Worm (Caenorhabditis elegans): Measurements from ENCODE around the gene aat-8.
"Not testable (repeated sequence)": the region's sequence is repeated elsewhere in the genome, so short reads cannot be mapped to it uniquely, and the experiment has no call there.

The aat-8 gene

ce11 chrIV:3864944-3865343 is at the start of gene aat-8:
aat-8 (minus strand) TSS chrIV:3865044.
- no peak for TF ChIP-seq unc-62 (GFP tag; optimal IDR thresholded peaks at IDR 0.05)

ce11 chrIV:3914462-3914861 is 49.6 kb upstream of the aat-8 start, which contains the start of gene F56D6.19:
F56D6.19 (plus strand) TSS chrIV:3914762.
- no peak for TF ChIP-seq unc-62 (GFP tag; optimal IDR thresholded peaks at IDR 0.05)

ce11 chrIV:3912598-3912997 is 47.8 kb upstream of the aat-8 start, which contains the start of gene F56D6.20:
F56D6.20 (plus strand) TSS chrIV:3912898.
- TF ChIP-seq unc-62 (GFP tag; optimal IDR thresholded peaks at IDR 0.05), result no peak

ce11 chrIV:3911848-3912247 is 47.0 kb upstream of the aat-8 start, which contains the start of gene F56D6.18:
F56D6.18 (minus strand) TSS chrIV:3911948.
- TF ChIP-seq unc-62 (GFP tag; optimal IDR thresholded peaks at IDR 0.05), result not testable (repeated sequence)

ce11 chrIV:3909114-3909513 is 44.3 kb upstream of the aat-8 start, which contains the start of gene F56D6.13:
F56D6.13 (plus strand) TSS chrIV:3909414.
- no peak for TF ChIP-seq unc-62 (GFP tag; optimal IDR thresholded peaks at IDR 0.05)

ce11 chrIV:3907506-3908188 is 42.8 kb upstream of the aat-8 start, which contains the start of the genes F56D6.22 and F56D6.12:
F56D6.22 (minus strand) TSS chrIV:3907606.
F56D6.12 (plus strand) TSS chrIV:3908138.
- TF ChIP-seq unc-62 (GFP tag; optimal IDR thresholded peaks at IDR 0.05), result no peak

ce11 chrIV:3906393-3906792 is 41.5 kb upstream of the aat-8 start, which contains the start of gene F56D6.11:
F56D6.11 (minus strand) TSS chrIV:3906493.
- TF ChIP-seq unc-62 (GFP tag; optimal IDR thresholded peaks at IDR 0.05), result no peak

- TF ChIP-seq unc-62 (GFP tag; optimal IDR thresholded peaks at IDR 0.05), result no peak
Observed at ce11 chrIV:3904620-3905019, 39.8 kb upstream of the aat-8 start, which contains the start of gene F56D6.21. F56D6.21 (plus strand) TSS chrIV:3904920.

ce11 chrIV:3902955-3903354 is 38.1 kb upstream of the aat-8 start, which contains the start of gene F56D6.6:
F56D6.6 (plus strand) TSS chrIV:3903255.
- TF ChIP-seq unc-62 (GFP tag; optimal IDR thresholded peaks at IDR 0.05), result no peak

- TF ChIP-seq unc-62 (GFP tag; optimal IDR thresholded peaks at IDR 0.05), result no peak
Observed at ce11 chrIV:3899719-3900554, 35.1 kb upstream of the aat-8 start, which contains the start of gene srz-62. srz-62 (plus strand) TSS chrIV:3900504.

- no peak for TF ChIP-seq unc-62 (GFP tag; optimal IDR thresholded peaks at IDR 0.05)
Observed at ce11 chrIV:3894770-3895169, 29.9 kb upstream of the aat-8 start, which contains the start of gene dct-8. dct-8 (plus strand) TSS chrIV:3895070.

- no peak for TF ChIP-seq unc-62 (GFP tag; optimal IDR thresholded peaks at IDR 0.05)
Observed at ce11 chrIV:3894004-3894480, 29.2 kb upstream of the aat-8 start, which contains the start of gene F56D6.8. F56D6.8 (minus strand) TSS chrIV:3894430.

- TF ChIP-seq unc-62 (GFP tag; optimal IDR thresholded peaks at IDR 0.05), result no peak
Observed at ce11 chrIV:3892027-3892426, 27.2 kb upstream of the aat-8 start, which contains the start of gene F56D6.9. F56D6.9 (plus strand) TSS chrIV:3892327.

- TF ChIP-seq unc-62 (GFP tag; optimal IDR thresholded peaks at IDR 0.05), result no peak
Observed at ce11 chrIV:3888963-3889362, 24.1 kb upstream of the aat-8 start, which contains the start of gene oac-21. oac-21 (plus strand) TSS chrIV:3889263.

- no peak for TF ChIP-seq unc-62 (GFP tag; optimal IDR thresholded peaks at IDR 0.05)
Observed at ce11 chrIV:3885369-3885768, 20.5 kb upstream of the aat-8 start, which contains the start of gene oac-22. oac-22 (plus strand) TSS chrIV:3885669.

ce11 chrIV:3881119-3881518 is 16.3 kb upstream of the aat-8 start, which contains the start of the genes F37C4.8 and oac-23:
F37C4.8 (minus strand) TSS chrIV:3881219.
oac-23 (plus strand) TSS chrIV:3881441.
- TF ChIP-seq unc-62 (GFP tag; optimal IDR thresholded peaks at IDR 0.05), result no peak

All from whole organism, dauer.